Worm (Caenorhabditis elegans) whole organism, early embryonic: ENCODE data around the gene F14H8.8.

ENCODE experiments used
- B0310.2 ChIP-seq: sonication (generic microtip); optimal IDR thresholded peaks from 2 replicates; lab custom pipeline; 2016; ENCODE audit warnings: mild to moderate bottlenecking, missing genetic modification characterization, missing compliant biosample characterization
- F13C5.2 ChIP-seq: sonication (generic microtip); optimal IDR thresholded peaks from 2 replicates; lab custom pipeline; 2017; ENCODE audit warnings: mild to moderate bottlenecking, missing genetic modification characterization, inconsistent platforms, missing compliant biosample characterization
- aly-1 ChIP-seq: sonication (generic microtip); optimal IDR thresholded peaks from 2 replicates; lab custom pipeline; 2016; ENCODE audit warnings: missing genetic modification characterization, missing compliant biosample characterization
- ama-1 ChIP-seq: fragments of 150-350 bp; optimal IDR thresholded peaks from 2 replicates; lab custom pipeline; 2014
- ceh-13 ChIP-seq: fragments of 200-800 bp; sonication (Bioruptor generic); optimal IDR thresholded peaks from 2 replicates; lab custom pipeline; 2018; ENCODE audit warnings: mild to moderate bottlenecking, missing genetic modification characterization, missing compliant biosample characterization
- ceh-36 ChIP-seq: sonication (generic microtip); optimal IDR thresholded peaks from 2 replicates; lab custom pipeline; 2016; ENCODE audit warnings: missing genetic modification characterization, inconsistent platforms, missing compliant biosample characterization
- ets-7 ChIP-seq: sonication (generic microtip); optimal IDR thresholded peaks from 2 replicates; lab custom pipeline; 2016; ENCODE audit warnings: missing genotype, missing genetic modification characterization, missing compliant biosample characterization
- flt-1 ChIP-seq: fragments of 200-800 bp; sonication (Bioruptor generic); IDR thresholded peaks from 2 replicates; pipeline ENCODE4 v1.3.6; 2022; ENCODE audit warnings: missing genetic modification characterization, missing compliant biosample characterization
- hmbx-1 ChIP-seq: sonication (generic microtip); optimal IDR thresholded peaks from 2 replicates; lab custom pipeline; 2016; ENCODE audit warnings: mild to moderate bottlenecking, missing genetic modification characterization, missing compliant biosample characterization
- hmg-4 ChIP-seq: fragments of 200-800 bp; sonication (Bioruptor generic); optimal IDR thresholded peaks from 2 replicates; lab custom pipeline; 2018; ENCODE audit warnings: mild to moderate bottlenecking, missing genetic modification characterization, missing compliant biosample characterization
- hnd-1 ChIP-seq: sonication (generic microtip); optimal IDR thresholded peaks from 2 replicates; lab custom pipeline; 2016; ENCODE audit warnings: missing genetic modification characterization, missing compliant biosample characterization
- pes-1 ChIP-seq: fragments of 200-800 bp; sonication (Bioruptor generic); IDR thresholded peaks from 2 replicates; pipeline ENCODE4 v1.3.6; 2022; ENCODE audit warnings: missing genetic modification reagents, missing genetic modification characterization, missing compliant biosample characterization
- scrt-1 ChIP-seq: fragments of 200-800 bp; sonication (Bioruptor generic); IDR thresholded peaks from 2 replicates; pipeline ENCODE4 v1.3.6; 2022; ENCODE audit warnings: missing genetic modification characterization, missing compliant biosample characterization
- sea-1 ChIP-seq: fragments of 200-800 bp; sonication (Bioruptor generic); conservative IDR thresholded peaks from 2 replicates; pipeline ENCODE4 v1.3.6; 2022; ENCODE audit warnings: missing genetic modification characterization, missing compliant biosample characterization
- tbx-11 ChIP-seq: fragments of 200-800 bp; sonication (Bioruptor generic); IDR thresholded peaks from 2 replicates; pipeline ENCODE4 v1.3.6; 2022; ENCODE audit warnings: missing genetic modification characterization, missing compliant biosample characterization
- tbx-37 ChIP-seq: fragments of 200-800 bp; sonication (Bioruptor generic); conservative IDR thresholded peaks from 2 replicates; pipeline ENCODE4 v1.3.6; 2022; ENCODE audit warnings: missing genetic modification reagents, missing genetic modification characterization, missing compliant biosample characterization
- tra-4 ChIP-seq: sonication (generic microtip); optimal IDR thresholded peaks from 2 replicates; lab custom pipeline; 2017; ENCODE audit warnings: missing genetic modification characterization, missing compliant biosample characterization

Gene F14H8.8

DNA sequence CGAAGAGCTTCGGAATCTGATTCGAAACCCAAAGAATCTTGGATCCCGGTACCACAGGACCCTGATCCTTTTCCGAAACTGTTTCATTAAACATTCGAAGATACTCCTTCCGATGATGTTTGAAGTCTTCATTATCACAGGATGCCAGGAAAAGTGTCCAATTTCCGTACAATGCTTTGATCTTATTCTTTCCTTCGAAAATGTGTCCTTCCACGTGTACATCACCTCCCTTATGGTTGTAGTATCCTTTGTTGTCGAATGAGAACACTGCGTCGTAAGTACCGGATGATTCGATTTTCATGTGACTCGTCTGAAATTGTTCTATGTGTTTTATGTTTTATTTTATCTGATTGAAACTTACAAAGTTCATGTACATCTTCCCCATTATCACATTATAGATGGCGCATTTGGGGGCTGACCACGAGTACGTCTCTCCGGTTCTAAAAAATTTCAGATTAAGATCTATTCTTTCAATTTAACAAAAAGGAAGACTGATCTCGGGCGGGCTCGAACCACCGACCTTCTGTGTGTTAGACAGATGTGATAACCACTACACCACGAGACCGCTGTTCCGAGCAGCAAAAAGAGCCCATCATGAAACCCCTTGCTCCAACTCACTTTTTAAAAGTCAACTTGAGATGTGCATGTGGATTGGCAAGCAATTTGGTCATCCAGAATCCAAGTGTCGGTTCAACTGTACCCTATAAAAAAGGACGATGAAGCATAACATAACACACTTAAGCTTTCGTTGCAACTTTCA lies 16.5 kb upstream of the F14H8.8 start:
- TF ChIP-seq hnd-1 (no peak), hmg-4 (no peak), sea-1 (GFP tag; lab: Robert Waterston, UW) (no peak), ceh-36 (no peak)

DNA sequence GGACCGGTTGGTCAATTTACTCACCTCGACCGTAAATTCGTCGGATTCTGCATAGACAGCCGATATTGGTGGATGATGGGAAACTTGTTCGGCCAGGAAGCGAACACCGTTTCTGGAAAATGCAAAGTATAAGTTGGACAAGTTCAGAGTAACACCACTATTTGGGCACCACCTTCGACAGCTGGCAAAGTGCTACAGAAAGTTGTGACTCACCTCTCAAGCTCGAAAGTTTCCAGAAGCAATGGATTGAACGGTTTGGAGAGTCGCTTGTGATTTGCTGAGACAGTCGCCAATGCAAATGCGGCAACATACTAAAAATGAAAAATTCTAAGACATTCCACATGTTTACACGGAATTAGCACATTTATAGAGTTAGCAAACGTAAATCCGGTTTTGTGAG lies 15.9 kb upstream of the F14H8.8 start:
- TF ChIP-seq ama-1 (lab: Kevin White, UChicago) (no peak), scrt-1 (no peak), hnd-1 (no peak), F13C5.2 (tag; lab: Kevin White, UChicago) (no peak), hmbx-1 (no peak), pes-1 (GFP tag; lab: Robert Waterston, UW) (no peak), aly-1 (tag; lab: Kevin White, UChicago) (no peak), ceh-13 (GFP tag; lab: Kevin White, UChicago) (no peak), B0310.2 (tag; lab: Kevin White, UChicago) (no peak), ceh-36 (no peak), hmg-4 (no peak), flt-1 (GFP tag; lab: Robert Waterston, UW) (no peak), tbx-11 (GFP tag; lab: Robert Waterston, UW) (no peak)

DNA sequence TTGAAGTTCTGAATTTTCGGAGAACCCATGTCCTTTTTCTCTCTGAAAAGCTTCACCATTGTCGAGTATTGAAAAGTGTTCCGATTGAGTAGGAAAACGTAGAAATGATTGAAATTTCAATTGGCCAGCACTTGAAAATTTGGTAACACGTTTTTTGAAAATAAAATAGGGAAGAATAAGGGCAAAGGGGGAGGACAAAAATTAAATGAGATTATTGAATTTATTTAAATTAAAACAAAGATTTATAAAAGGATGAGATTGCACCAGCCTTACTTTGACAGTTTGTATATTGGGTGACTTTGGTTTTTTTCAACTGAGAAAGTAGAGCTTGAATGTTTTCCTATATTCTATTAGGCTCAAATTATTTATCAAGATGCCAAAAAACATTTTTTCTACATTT lies 15.1 kb upstream of the F14H8.8 start, which contains the start of gene obr-2:
obr-2 (minus strand) TSS at position 101 of the 400 bp plus-strand sequence.
- no peak for TF ChIP-seq tbx-37

DNA sequence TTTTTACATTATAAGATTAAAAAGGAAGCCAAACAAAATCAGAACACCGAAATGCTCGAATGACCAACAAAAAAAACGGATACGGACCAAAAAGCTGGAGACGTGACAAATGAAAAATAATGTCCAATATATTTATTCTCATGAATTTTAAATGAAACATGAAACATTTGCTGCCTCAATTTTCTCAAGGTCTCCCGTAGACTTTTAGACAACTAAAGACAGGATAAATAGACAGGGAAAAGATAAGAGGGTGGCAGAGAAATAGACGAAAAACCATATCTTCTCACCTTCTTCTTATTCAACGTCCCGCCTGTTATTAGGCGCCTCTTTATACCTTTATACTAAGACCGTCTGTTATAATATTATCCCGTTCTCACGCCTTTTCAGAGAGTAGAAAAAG lies 13.5 kb upstream of the F14H8.8 start:
- no peak for TF ChIP-seq F13C5.2 (tag; lab: Kevin White, UChicago)
- TF ChIP-seq ceh-13 (GFP tag; lab: Kevin White, UChicago), result no peak
- no peak for TF ChIP-seq scrt-1
- TF ChIP-seq hnd-1, result no peak
- TF ChIP-seq flt-1 (GFP tag; lab: Robert Waterston, UW), result no peak
- no peak for TF ChIP-seq ceh-36
- TF ChIP-seq tbx-37, result no peak
- no peak for TF ChIP-seq tbx-11 (GFP tag; lab: Robert Waterston, UW)
- no peak for TF ChIP-seq sea-1 (GFP tag; lab: Robert Waterston, UW)
- TF ChIP-seq aly-1 (tag; lab: Kevin White, UChicago), result no peak
- TF ChIP-seq B0310.2 (tag; lab: Kevin White, UChicago), result no peak
- no peak for TF ChIP-seq ets-7 (tag; lab: Kevin White, UChicago)
- TF ChIP-seq hmg-4, result no peak
- TF ChIP-seq hmbx-1, result no peak
- no peak for TF ChIP-seq ama-1 (lab: Kevin White, UChicago)

DNA sequence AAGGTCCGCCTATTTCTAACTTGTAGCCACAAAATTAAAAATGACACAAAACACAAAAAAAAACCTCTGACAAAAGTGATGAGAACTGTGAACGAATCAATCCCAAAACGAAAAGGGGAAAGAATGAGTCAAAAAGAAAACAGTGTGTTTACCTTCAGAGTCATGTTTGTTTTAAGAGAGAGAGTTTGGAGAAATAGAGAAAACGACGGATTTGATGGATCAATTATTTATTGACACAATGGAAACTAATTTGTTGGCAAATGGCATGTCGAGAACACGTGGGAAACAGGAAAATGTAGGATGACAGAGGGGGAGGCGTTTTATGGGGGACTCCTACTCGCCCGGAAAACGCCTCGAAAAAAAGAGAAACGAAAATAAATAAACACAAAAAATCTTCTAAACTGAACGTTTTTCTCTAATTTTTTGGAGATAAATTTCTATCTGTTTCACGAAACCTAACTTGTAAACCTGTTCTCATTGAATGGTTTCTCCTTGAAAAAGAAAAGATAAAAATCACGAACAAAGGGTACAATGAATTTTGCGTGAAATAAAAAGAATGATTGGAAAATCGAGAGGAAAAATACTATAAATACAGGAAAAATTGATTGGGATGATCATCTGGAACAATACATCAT lies 12.4 kb upstream of the F14H8.8 start:
- TF ChIP-seq ceh-36 (no peak), tbx-37 (no peak), scrt-1 (no peak), flt-1 (GFP tag; lab: Robert Waterston, UW) (no peak), tra-4 (tag; lab: Kevin White, UChicago) (no peak), hmbx-1 (no peak), sea-1 (GFP tag; lab: Robert Waterston, UW) (no peak), B0310.2 (tag; lab: Kevin White, UChicago) (no peak), tbx-11 (GFP tag; lab: Robert Waterston, UW) (no peak), hmg-4 (no peak)

DNA sequence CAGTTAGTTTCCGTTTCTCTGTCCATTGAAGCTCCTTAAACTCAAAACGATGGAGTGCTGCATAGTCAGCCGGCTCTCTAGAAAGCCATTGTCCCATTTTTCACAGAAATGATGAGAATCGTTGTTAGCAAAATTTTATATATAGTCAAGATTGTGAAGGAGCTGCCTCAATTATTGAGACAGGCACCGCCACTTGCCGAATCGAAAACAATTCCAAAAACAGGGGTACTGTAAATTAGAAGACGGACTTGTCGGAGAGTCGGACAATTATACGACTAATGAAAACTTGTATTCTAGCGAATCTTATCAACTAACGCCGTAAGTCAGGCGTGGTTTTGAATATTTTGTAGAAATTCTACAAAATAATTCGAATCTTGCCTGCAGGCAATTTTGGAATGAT lies 9.0 kb upstream of the F14H8.8 start, which contains the start of gene F14H8.2:
F14H8.2 (minus strand) TSS at position 101 of the 400 bp plus-strand sequence.
- TF ChIP-seq hmg-4 (no peak), ceh-13 (GFP tag; lab: Kevin White, UChicago) (no peak)

DNA sequence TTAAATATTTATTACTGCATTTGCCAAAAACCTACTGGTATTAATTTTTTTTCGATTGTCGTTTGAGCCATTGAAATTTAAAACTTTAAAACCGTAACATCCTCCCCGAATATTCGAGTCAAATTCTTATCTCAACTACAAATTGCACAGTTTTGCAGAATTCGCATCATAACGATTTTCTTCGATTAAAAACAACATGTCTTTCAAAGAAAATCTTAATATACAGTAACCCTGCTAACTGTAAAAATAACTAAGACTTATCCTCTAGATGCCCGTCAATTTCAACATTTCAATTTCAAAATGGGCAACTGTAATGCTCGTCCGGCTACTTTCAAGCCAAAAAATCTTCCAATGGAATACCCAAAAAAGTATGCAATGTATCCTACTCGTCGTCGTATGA lies 8.5 kb upstream of the F14H8.8 start, which contains the start of gene F14H8.5:
F14H8.5 (plus strand) TSS at position 301 of the 400 bp plus-strand sequence.
- TF ChIP-seq aly-1 (tag; lab: Kevin White, UChicago) (no peak), hmbx-1 (no peak), tra-4 (tag; lab: Kevin White, UChicago) (no peak), F13C5.2 (tag; lab: Kevin White, UChicago) (no peak), ama-1 (lab: Kevin White, UChicago) (no peak), B0310.2 (tag; lab: Kevin White, UChicago) (no peak), hmg-4 (no peak), hnd-1 (no peak), ets-7 (tag; lab: Kevin White, UChicago) (no peak), scrt-1 (no peak), tbx-11 (GFP tag; lab: Robert Waterston, UW) (no peak), sea-1 (GFP tag; lab: Robert Waterston, UW) (no peak), tbx-37 (no peak), flt-1 (GFP tag; lab: Robert Waterston, UW) (no peak), ceh-36 (no peak), ceh-13 (GFP tag; lab: Kevin White, UChicago) (no peak), pes-1 (GFP tag; lab: Robert Waterston, UW) (no peak)

DNA sequence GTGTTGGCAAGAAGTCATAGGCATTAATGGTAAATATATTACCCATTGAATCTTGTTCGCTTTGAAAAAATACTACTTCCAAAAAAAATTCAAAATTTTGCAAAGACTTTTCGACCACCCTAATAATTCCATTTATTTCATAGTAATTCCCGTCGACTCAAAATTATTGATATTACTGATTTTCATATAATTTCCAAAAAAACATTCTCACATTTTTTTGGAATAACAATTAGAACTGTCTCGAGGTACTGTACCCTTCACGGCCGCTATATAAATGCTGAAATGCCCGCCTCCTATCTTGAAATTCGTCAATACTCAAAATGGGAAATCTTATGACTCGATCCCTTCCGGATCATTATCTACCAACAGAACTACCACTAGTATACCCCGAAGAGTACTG lies 5.7 kb upstream of the F14H8.8 start, which contains the start of gene F14H8.4:
F14H8.4 (plus strand) TSS at position 301 of the 400 bp plus-strand sequence.
- TF ChIP-seq pes-1 (GFP tag; lab: Robert Waterston, UW), result no peak
- TF ChIP-seq hnd-1, result no peak
- no peak for TF ChIP-seq scrt-1
- no peak for TF ChIP-seq tra-4 (tag; lab: Kevin White, UChicago)
- no peak for TF ChIP-seq F13C5.2 (tag; lab: Kevin White, UChicago)
- TF ChIP-seq ceh-36, result no peak
- TF ChIP-seq ceh-13 (GFP tag; lab: Kevin White, UChicago), result no peak
- TF ChIP-seq flt-1 (GFP tag; lab: Robert Waterston, UW), result no peak
- no peak for TF ChIP-seq hmg-4
- TF ChIP-seq hmbx-1, result no peak
- no peak for TF ChIP-seq tbx-37
- no peak for TF ChIP-seq aly-1 (tag; lab: Kevin White, UChicago)
- no peak for TF ChIP-seq sea-1 (GFP tag; lab: Robert Waterston, UW)
- TF ChIP-seq B0310.2 (tag; lab: Kevin White, UChicago), result no peak
- TF ChIP-seq tbx-11 (GFP tag; lab: Robert Waterston, UW), result no peak
- TF ChIP-seq ets-7 (tag; lab: Kevin White, UChicago), result no peak
- no peak for TF ChIP-seq ama-1 (lab: Kevin White, UChicago)
